Worm (Caenorhabditis elegans): Measurements from ENCODE around the gene R11D1.3.

- no peak for TF ChIP-seq ZK546.5 (tag; optimal IDR thresholded peaks at IDR 0.05)
- no peak for TF ChIP-seq ztf-4 (tag; optimal IDR thresholded peaks at IDR 0.05)
- TF ChIP-seq nhr-23 (tag; optimal IDR thresholded peaks at IDR 0.05), result no peak
- no peak for TF ChIP-seq zag-1 (tag; optimal IDR thresholded peaks at IDR 0.05)
- TF ChIP-seq snpc-4 (tag; optimal IDR thresholded peaks at IDR 0.05), result no peak
- no peak for TF ChIP-seq egl-27 (tag; optimal IDR thresholded peaks at IDR 0.05)
- no peak for TF ChIP-seq fkh-10 (GFP tag; optimal IDR thresholded peaks at IDR 0.05)
Observed at ce11 chrV:12754839-12755238, 42.9 kb upstream of the R11D1.3 start, which contains the start of gene gpa-13.
